Worm (Caenorhabditis elegans) whole organism, L4 larva: ENCODE data around the gene tat-4.

ENCODE experiments used
- F10B5.3 ChIP-seq: sonication (generic microtip); optimal IDR thresholded peaks from 2 replicates; lab custom pipeline; 2016; ENCODE audit warnings: mild to moderate bottlenecking, missing genetic modification characterization, missing compliant biosample characterization
- T20F7.1 ChIP-seq: fragments of 200-800 bp; sonication (Bioruptor generic); optimal IDR thresholded peaks from 2 replicates; lab custom pipeline; 2018; ENCODE audit warnings: mild to moderate bottlenecking, missing genetic modification characterization, missing compliant biosample characterization
- T26A8.4 ChIP-seq: fragments of 200-800 bp; sonication (Bioruptor generic); IDR thresholded peaks from 2 replicates; pipeline ENCODE4 v1.3.6; 2022; ENCODE audit warnings: missing genetic modification characterization, missing compliant biosample characterization
- Y5F2A.4 ChIP-seq: fragments of 200-800 bp; sonication (Bioruptor generic); optimal IDR thresholded peaks from 2 replicates; lab custom pipeline; 2018; ENCODE audit warnings: mild to moderate bottlenecking, missing genetic modification characterization, missing compliant biosample characterization
- Y75B8A.6 ChIP-seq: fragments of 200-800 bp; sonication (Bioruptor generic); IDR thresholded peaks from 2 replicates; pipeline ENCODE4 v1.3.6; 2022; ENCODE audit warnings: missing genetic modification reagents, missing genetic modification characterization, missing compliant biosample characterization
- arid-1 ChIP-seq: fragments of 200-800 bp; sonication (Bioruptor generic); conservative IDR thresholded peaks from 2 replicates; pipeline ENCODE4 v1.3.6; 2022; ENCODE audit warnings: missing genetic modification reagents, missing genetic modification characterization, missing compliant biosample characterization
- ceh-28 ChIP-seq: fragments of 150-350 bp; optimal IDR thresholded peaks from 2 replicates; lab custom pipeline; 2014; ENCODE audit warnings: missing biosample characterization, missing genetic modification reagents, missing genetic modification characterization
- ces-1 ChIP-seq: fragments of 150-350 bp; sonication (generic microtip); optimal IDR thresholded peaks from 4 replicates; lab custom pipeline; 2014; ENCODE audit warnings: missing biosample characterization, missing genetic modification reagents, missing genetic modification characterization
- ctbp-1 ChIP-seq: fragments of 200-800 bp; sonication (Bioruptor generic); IDR thresholded peaks from 2 replicates; pipeline ENCODE4 v1.3.6; 2022; ENCODE audit warnings: missing genetic modification reagents, missing genetic modification characterization, missing compliant biosample characterization
- daf-16 ChIP-seq, 3 experiments: sonication (generic microtip); optimal IDR thresholded peaks; 2 replicates each; lab custom pipeline; 2016 to 2017; ENCODE audit warnings: missing genetic modification characterization in 3 of 3, missing genetic modification reagents in 3 of 3, mild to moderate bottlenecking in 2 of 3, missing compliant biosample characterization in 2 of 3, missing biosample characterization in 1 of 3, moderate library complexity in 1 of 3
- dve-1 ChIP-seq: sonication (generic microtip); optimal IDR thresholded peaks from 2 replicates; lab custom pipeline; 2017; ENCODE audit warnings: antibody characterized with exemption, mild to moderate bottlenecking, missing genetic modification characterization, missing compliant biosample characterization; ENCODE audit not compliant: insufficient read depth
- egl-43 ChIP-seq: fragments of 200-800 bp; sonication (Bioruptor generic); IDR thresholded peaks from 2 replicates; pipeline ENCODE4 v1.3.6; 2022; ENCODE audit warnings: missing genetic modification reagents, missing genetic modification characterization, missing compliant biosample characterization
- fkh-10 ChIP-seq: fragments of 150-350 bp; optimal IDR thresholded peaks from 2 replicates; lab custom pipeline; 2014; ENCODE audit warnings: missing biosample characterization, missing genetic modification reagents, missing genetic modification characterization
- fos-1 ChIP-seq: fragments of 150-350 bp; optimal IDR thresholded peaks from 2 replicates; lab custom pipeline; 2014; ENCODE audit warnings: missing biosample characterization, missing genetic modification characterization
- gei-8 ChIP-seq: fragments of 200-800 bp; sonication (Bioruptor generic); optimal IDR thresholded peaks from 2 replicates; lab custom pipeline; 2018; ENCODE audit warnings: mild to moderate bottlenecking, missing genetic modification characterization, missing compliant biosample characterization
- hif-1 ChIP-seq, 2 experiments: sonication (generic microtip); optimal IDR thresholded peaks; 2 replicates each; lab custom pipeline; 2016 to 2017; ENCODE audit warnings: missing compliant biosample characterization in 2 of 2, missing genetic modification characterization in 2 of 2, missing genetic modification reagents in 2 of 2, missing genotype in 2 of 2, mild to moderate bottlenecking in 1 of 2
- hmg-1.1 ChIP-seq: fragments of 200-800 bp; sonication (Bioruptor generic); IDR thresholded peaks from 2 replicates; pipeline ENCODE4 v1.3.6; 2022; ENCODE audit warnings: missing genetic modification reagents, missing genetic modification characterization, missing compliant biosample characterization
- jun-1 ChIP-seq: fragments of 150-350 bp; optimal IDR thresholded peaks from 2 replicates; lab custom pipeline; 2014; ENCODE audit warnings: missing biosample characterization, missing genetic modification reagents, missing genetic modification characterization
- lir-3 ChIP-seq: sonication (generic microtip); optimal IDR thresholded peaks from 2 replicates; lab custom pipeline; 2016; ENCODE audit warnings: mild to moderate bottlenecking, missing genetic modification characterization, missing compliant biosample characterization
- lsy-2 ChIP-seq, 2 experiments: fragments of 150-350 bp in 1 of 2; sonication (generic microtip) in 1 of 2; optimal IDR thresholded peaks; 2 replicates each; lab custom pipeline; 2014 to 2017; ENCODE audit warnings: missing biosample characterization in 2 of 2, missing genetic modification characterization in 2 of 2
- madf-5 ChIP-seq, 2 experiments: fragments of 200-800 bp; sonication (Bioruptor generic); IDR thresholded peaks; 2 replicates each; pipeline ENCODE4 v1.3.6; 2022; ENCODE audit warnings: missing compliant biosample characterization in 2 of 2, missing genetic modification characterization in 2 of 2
- madf-9 ChIP-seq: fragments of 200-800 bp; sonication (Bioruptor generic); conservative IDR thresholded peaks from 2 replicates; pipeline ENCODE4 v1.3.6; 2022; ENCODE audit warnings: missing genetic modification reagents, missing genetic modification characterization, missing compliant biosample characterization
- mes-2 ChIP-seq: sonication (generic microtip); optimal IDR thresholded peaks from 2 replicates; lab custom pipeline; 2016; ENCODE audit warnings: missing genotype, mild to moderate bottlenecking, missing genetic modification characterization, missing compliant biosample characterization; ENCODE audit not compliant: poor library complexity, severe bottlenecking
- mxl-3 ChIP-seq: fragments of 200-800 bp; sonication (Bioruptor generic); optimal IDR thresholded peaks from 2 replicates; lab custom pipeline; 2018; ENCODE audit warnings: mild to moderate bottlenecking, missing genetic modification characterization, missing compliant biosample characterization
- nhr-10 ChIP-seq: fragments of 150-350 bp; optimal IDR thresholded peaks from 2 replicates; lab custom pipeline; 2014; ENCODE audit warnings: missing biosample characterization, missing genetic modification characterization
- nhr-237 ChIP-seq: sonication (generic microtip); optimal IDR thresholded peaks from 2 replicates; lab custom pipeline; 2017; ENCODE audit warnings: missing biosample characterization, missing genetic modification characterization
- nhr-25 ChIP-seq: sonication (generic microtip); optimal IDR thresholded peaks from 2 replicates; lab custom pipeline; 2017; ENCODE audit warnings: missing genetic modification characterization, mild to moderate bottlenecking, missing compliant biosample characterization, antibody characterized with exemption, moderate library complexity, borderline replicate concordance; ENCODE audit not compliant: insufficient read depth
- nhr-28 ChIP-seq: fragments of 150-350 bp; optimal IDR thresholded peaks from 2 replicates; lab custom pipeline; 2014; ENCODE audit warnings: missing biosample characterization, missing genetic modification characterization
- nhr-41 ChIP-seq: fragments of 200-800 bp; sonication (Bioruptor generic); IDR thresholded peaks from 2 replicates; pipeline ENCODE4 v1.3.6; 2022; ENCODE audit warnings: missing genetic modification reagents, missing genetic modification characterization, missing compliant biosample characterization
- nhr-48 ChIP-seq: sonication (generic microtip); optimal IDR thresholded peaks from 2 replicates; lab custom pipeline; 2016; ENCODE audit warnings: mild to moderate bottlenecking, missing genetic modification characterization, missing compliant biosample characterization
- nhr-76 ChIP-seq: fragments of 150-350 bp; optimal IDR thresholded peaks from 2 replicates; lab custom pipeline; 2014; ENCODE audit warnings: missing biosample characterization, missing genetic modification characterization
- php-3 ChIP-seq: fragments of 200-800 bp; sonication (Bioruptor generic); IDR thresholded peaks from 2 replicates; pipeline ENCODE4 v1.3.6; 2022; ENCODE audit warnings: missing genetic modification reagents, missing genetic modification characterization, missing compliant biosample characterization
- rbr-2 ChIP-seq: sonication (generic microtip); optimal IDR thresholded peaks from 2 replicates; lab custom pipeline; 2016; ENCODE audit warnings: missing genotype, missing genetic modification characterization, missing compliant biosample characterization
- skn-1 ChIP-seq: fragments of 150-350 bp; optimal IDR thresholded peaks from 2 replicates; lab custom pipeline; 2014; ENCODE audit warnings: missing biosample characterization, missing genetic modification characterization
- snpc-4 ChIP-seq: fragments of 150-350 bp; optimal IDR thresholded peaks from 2 replicates; lab custom pipeline; 2014; ENCODE audit warnings: missing biosample characterization, missing genetic modification characterization
- tag-97 ChIP-seq: fragments of 200-800 bp; sonication (Bioruptor generic); IDR thresholded peaks from 2 replicates; pipeline ENCODE4 v1.3.6; 2022; ENCODE audit warnings: missing genetic modification characterization, missing compliant biosample characterization
- unc-130 ChIP-seq: sonication (generic microtip); optimal IDR thresholded peaks from 2 replicates; lab custom pipeline; 2016; ENCODE audit warnings: missing genetic modification reagents, missing genetic modification characterization, missing compliant biosample characterization
- unc-62 ChIP-seq, 3 experiments: fragments of 150-350 bp in 1 of 3; sonication (generic microtip); optimal IDR thresholded peaks in 2 of 3; peaks in 1 of 3; 1 replicate in 1 of 3; 2 replicates in 2 of 3; lab custom pipeline; 2014 to 2017; ENCODE audit warnings: missing biosample characterization in 3 of 3, missing genetic modification characterization in 3 of 3, missing genetic modification reagents in 3 of 3, missing genotype in 1 of 3
- zip-11 ChIP-seq: fragments of 200-800 bp; sonication (Bioruptor generic); IDR thresholded peaks from 2 replicates; pipeline ENCODE4 v1.3.6; 2022; ENCODE audit warnings: missing genetic modification characterization, missing compliant biosample characterization
- ztf-11 ChIP-seq: fragments of 150-350 bp; optimal IDR thresholded peaks from 2 replicates; lab custom pipeline; 2014; ENCODE audit warnings: missing biosample characterization, missing genetic modification characterization

tat-4 gene

DNA sequence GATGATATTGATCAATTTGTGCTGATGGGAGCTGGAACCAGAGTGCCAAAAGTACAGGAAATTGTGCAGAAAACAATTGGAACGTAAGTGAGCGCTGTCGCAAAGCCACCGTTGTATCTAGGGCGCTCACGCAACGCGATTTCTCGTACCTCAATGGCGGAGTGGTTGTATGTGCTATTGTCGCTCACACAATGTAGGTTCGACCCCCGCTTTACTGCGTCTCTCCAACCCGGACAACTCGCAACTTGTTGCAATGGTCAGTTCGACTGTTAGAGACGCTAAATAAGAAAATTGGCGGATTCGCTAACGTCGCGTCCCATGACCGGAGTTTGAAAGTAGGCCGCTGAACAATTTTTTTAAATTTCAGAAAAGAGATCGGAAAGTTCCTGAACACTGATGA is 4.4 kb upstream of the tat-4 start (continued):
- TF ChIP-seq hmg-1.1: peak; percentile 58
- no peak for TF ChIP-seq Y75B8A.6 (GFP tag; lab: Robert Waterston, UW)
- TF ChIP-seq arid-1 (GFP tag; lab: Robert Waterston, UW): peak; percentile 67; the same call in 1 of the 2 replicates
- peak; percentile 30 for TF ChIP-seq nhr-48 (tag; lab: Kevin White, UChicago)
- TF ChIP-seq daf-16 (GFP tag; optimal IDR thresholded peaks at IDR 0.05; lab: Kevin White, UChicago): peak in 1 of 2 experiments; percentile 54
- TF ChIP-seq daf-16 (tag; optimal IDR thresholded peaks at IDR 0.05; lab: Kevin White, UChicago): peak; percentile 39
- peak in 1 of 2 experiments; percentile 35 for TF ChIP-seq lsy-2 (tag; optimal IDR thresholded peaks at IDR 0.05; lab: Kevin White, UChicago)
- TF ChIP-seq nhr-25 (tag; lab: Kevin White, UChicago): no peak
- no peak for TF ChIP-seq ceh-28 (tag; lab: Kevin White, UChicago)
- no peak for TF ChIP-seq skn-1
- no peak for TF ChIP-seq jun-1 (tag; lab: Kevin White, UChicago)
- peak; percentile 77 for TF ChIP-seq lir-3
- no peak for TF ChIP-seq snpc-4
- TF ChIP-seq ces-1 (GFP tag; lab: Kevin White, UChicago): no peak
- peak; percentile 31 for TF ChIP-seq rbr-2 (tag; lab: Kevin White, UChicago)
- no peak for TF ChIP-seq T20F7.1 (GFP tag; lab: Kevin White, UChicago)
- TF ChIP-seq mxl-3 (GFP tag; lab: Kevin White, UChicago): peak; percentile 56
- TF ChIP-seq tag-97 (GFP tag; lab: Robert Waterston, UW): no peak
- peak; percentile 70 for TF ChIP-seq dve-1 (tag; lab: Kevin White, UChicago)
- TF ChIP-seq unc-130 (GFP tag; lab: Kevin White, UChicago): peak; percentile 13

DNA sequence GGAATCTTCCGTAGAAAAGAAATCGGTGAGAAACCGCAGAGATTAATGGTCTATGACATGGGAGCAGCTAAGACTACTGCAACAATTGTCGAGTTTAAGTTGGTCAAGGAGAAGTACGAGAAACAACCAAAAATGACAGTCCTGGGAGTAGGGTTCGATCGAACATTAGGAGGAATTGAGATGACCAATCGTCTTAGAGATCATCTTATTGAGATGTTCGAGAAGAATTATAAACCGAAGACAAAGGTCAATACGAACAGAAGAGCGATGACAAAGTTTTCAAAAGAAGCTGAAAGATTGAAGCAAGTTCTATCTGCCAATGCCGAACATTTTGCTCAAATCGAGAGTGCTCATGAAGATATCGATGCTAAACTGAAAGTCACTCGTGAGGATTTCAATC is 3.9 kb upstream of the tat-4 start:
- no peak for TF ChIP-seq nhr-76 (tag; lab: Kevin White, UChicago)
- no peak for TF ChIP-seq zip-11 (GFP tag; lab: Robert Waterston, UW)
- no peak for TF ChIP-seq ctbp-1 (GFP tag; lab: Robert Waterston, UW)
- no peak for TF ChIP-seq madf-5 (GFP tag; IDR thresholded peaks at IDR 0.05; lab: Robert Waterston, UW)
- TF ChIP-seq fkh-10 (GFP tag; lab: Kevin White, UChicago): no peak
- TF ChIP-seq nhr-41 (GFP tag; lab: Robert Waterston, UW): no peak
- TF ChIP-seq unc-62 (GFP tag; optimal IDR thresholded peaks at IDR 0.05 in 1 of 2; lab: Kevin White, UChicago): peak in 1 of 2 experiments; percentile 92
- TF ChIP-seq unc-62 (tag; optimal IDR thresholded peaks at IDR 0.05; lab: Kevin White, UChicago): no peak

DNA sequence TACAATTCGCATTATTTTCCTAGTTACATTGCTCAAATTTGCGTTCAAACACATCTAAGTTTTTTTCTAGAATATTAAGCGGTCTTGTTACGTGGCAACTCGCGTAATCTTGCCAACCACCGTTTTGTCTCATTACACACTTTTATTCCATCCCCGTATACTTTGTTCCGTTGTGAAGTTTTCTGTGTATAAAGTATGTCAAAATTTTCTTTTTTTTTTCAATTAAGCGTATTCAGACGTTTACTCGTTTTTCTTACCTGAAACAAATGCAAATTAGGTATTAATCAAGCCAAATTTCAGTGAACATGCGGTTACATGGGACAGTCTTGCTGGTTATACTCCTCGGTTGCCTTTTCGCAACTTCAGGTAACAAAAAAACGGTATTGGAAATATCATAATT is 2.9 kb upstream of the tat-4 start, which contains the start of gene T24H7.2:
Gene T24H7.2, plus strand, starts transcription at position 301 of the 400 bp plus-strand sequence.
- no peak for TF ChIP-seq Y5F2A.4 (GFP tag; lab: Kevin White, UChicago)
- TF ChIP-seq T20F7.1 (GFP tag; lab: Kevin White, UChicago): no peak
- TF ChIP-seq daf-16 (GFP tag; optimal IDR thresholded peaks at IDR 0.05; lab: Kevin White, UChicago): no peak
- TF ChIP-seq daf-16 (tag; optimal IDR thresholded peaks at IDR 0.05; lab: Kevin White, UChicago): no peak
- TF ChIP-seq nhr-28 (tag; lab: Kevin White, UChicago): no peak
- no peak for TF ChIP-seq mes-2 (tag; lab: Kevin White, UChicago)
- no peak for TF ChIP-seq madf-9 (GFP tag; lab: Robert Waterston, UW)
- TF ChIP-seq php-3 (GFP tag; lab: Robert Waterston, UW): no peak
- no peak for TF ChIP-seq nhr-10 (tag; lab: Kevin White, UChicago)
- TF ChIP-seq ces-1 (GFP tag; lab: Kevin White, UChicago): no peak
- no peak for TF ChIP-seq egl-43 (GFP tag; lab: Robert Waterston, UW)
- no peak for TF ChIP-seq nhr-41 (GFP tag; lab: Robert Waterston, UW)
- TF ChIP-seq gei-8: no peak
- TF ChIP-seq T26A8.4 (GFP tag; lab: Robert Waterston, UW): no peak
- no peak for TF ChIP-seq nhr-237 (tag; lab: Kevin White, UChicago)
- no peak for TF ChIP-seq ztf-11 (tag; lab: Kevin White, UChicago)
- TF ChIP-seq fos-1 (tag; lab: Kevin White, UChicago): no peak
- TF ChIP-seq F10B5.3 (tag; lab: Kevin White, UChicago): no peak
- no peak for TF ChIP-seq nhr-48 (tag; lab: Kevin White, UChicago)
- no peak for TF ChIP-seq hif-1 (tag; optimal IDR thresholded peaks at IDR 0.05; lab: Kevin White, UChicago)
